Worm (Caenorhabditis elegans): ENCODE results near the gene srz-10.

The srz-10 gene

ce11 chrV:15350615-15351014 lies 41.7 kb upstream of the srz-10 start, which contains the start of gene clec-231:
clec-231 (minus strand) TSS chrV:15350715.
- TF ChIP-seq unc-62 (GFP tag; optimal IDR thresholded peaks at IDR 0.05) (no peak), mxl-1 (tag; optimal IDR thresholded peaks at IDR 0.05) (no peak), athp-1 (tag; optimal IDR thresholded peaks at IDR 0.05) (no peak), akir-1 (GFP tag; optimal IDR thresholded peaks at IDR 0.05) (no peak), nhr-27 (tag; optimal IDR thresholded peaks at IDR 0.05) (no peak), tbp1 (GFP tag; optimal IDR thresholded peaks at IDR 0.05) (no peak), sptf-2 (GFP tag; optimal IDR thresholded peaks at IDR 0.05) (no peak), T26A5.8 (tag; optimal IDR thresholded peaks at IDR 0.05) (no peak), F22D6.2 (tag; optimal IDR thresholded peaks at IDR 0.05) (no peak), F39B2.1 (GFP tag; IDR thresholded peaks at IDR 0.05) (no peak), die-1 (tag; optimal IDR thresholded peaks at IDR 0.05) (no peak), madf-10 (tag; optimal IDR thresholded peaks at IDR 0.05) (no peak), nhr-80 (tag; optimal IDR thresholded peaks at IDR 0.05) (no peak), hlh-26 (GFP tag; conservative IDR thresholded peaks at IDR 0.05) (no peak), ZK185.1 (tag; optimal IDR thresholded peaks at IDR 0.05; ENCODE audit: poor library complexity, severe bottlenecking) (no peak)

ce11 chrV:15349044-15349443 lies 40.1 kb upstream of the srz-10 start, which contains the start of gene clec-230:
clec-230 (minus strand) TSS chrV:15349144.
- no peak for TF ChIP-seq F33H1.4 (GFP tag; IDR thresholded peaks at IDR 0.05)

ce11 chrV:15347292-15347691 lies 38.4 kb upstream of the srz-10 start, which contains the start of gene C29F3.3:
C29F3.3 (minus strand) TSS chrV:15347392.
- TF ChIP-seq C06A6.2 (GFP tag; conservative IDR thresholded peaks at IDR 0.05) (no peak), sdz-38 (tag; optimal IDR thresholded peaks at IDR 0.05) (no peak), attf-3 (GFP tag; conservative IDR thresholded peaks at IDR 0.05) (no peak), snpc-1.1 (tag; optimal IDR thresholded peaks at IDR 0.05; ENCODE audit: insufficient read depth) (no peak), tbp1 (GFP tag; optimal IDR thresholded peaks at IDR 0.05) (no peak), madf-6 (GFP tag; IDR thresholded peaks at IDR 0.05) (no peak), unc-62 (GFP tag; optimal IDR thresholded peaks at IDR 0.05) (no peak), F10E7.11 (tag; optimal IDR thresholded peaks at IDR 0.05) (no peak), B0261.1 (tag; optimal IDR thresholded peaks at IDR 0.05) (no peak), ztf-25 (GFP tag; IDR thresholded peaks at IDR 0.05) (no peak), Y53G8AR.9 (GFP tag; conservative IDR thresholded peaks at IDR 0.05) (no peak), hmg-20 (GFP tag; IDR thresholded peaks at IDR 0.05) (no peak), ztf-26 (tag; optimal IDR thresholded peaks at IDR 0.05) (no peak), nhr-27 (tag; optimal IDR thresholded peaks at IDR 0.05) (no peak)

ce11 chrV:15344481-15344880 lies 35.6 kb upstream of the srz-10 start, which contains the start of gene wrt-8:
wrt-8 (minus strand) TSS chrV:15344581.
- TF ChIP-seq nhr-120 (GFP tag; IDR thresholded peaks at IDR 0.05) (0 out of 2 replicates have a peak, but pooled peaks have one; percentile 11), zfh-2 (GFP tag; conservative IDR thresholded peaks at IDR 0.05) (no peak), akir-1 (GFP tag; optimal IDR thresholded peaks at IDR 0.05) (no peak)

ce11 chrV:15341404-15341803 lies 32.5 kb upstream of the srz-10 start, which contains the start of gene clec-229:
clec-229 (minus strand) TSS chrV:15341504.
- no peak for TF ChIP-seq F37B4.10 (GFP tag; IDR thresholded peaks at IDR 0.05)
- no peak for TF ChIP-seq T26A5.8 (tag; optimal IDR thresholded peaks at IDR 0.05)
- no peak for TF ChIP-seq ztf-6 (GFP tag; IDR thresholded peaks at IDR 0.05)
- no peak for TF ChIP-seq madf-8 (GFP tag; conservative IDR thresholded peaks at IDR 0.05)
- TF ChIP-seq unc-62 (GFP tag; optimal IDR thresholded peaks at IDR 0.05): no peak
- no peak for TF ChIP-seq nhr-179 (tag; optimal IDR thresholded peaks at IDR 0.05)
- TF ChIP-seq snpc-3.4 (tag; optimal IDR thresholded peaks at IDR 0.05): no peak
- TF ChIP-seq bed-1 (GFP tag; IDR thresholded peaks at IDR 0.05): no peak
- TF ChIP-seq nfyb-1 (GFP tag; IDR thresholded peaks at IDR 0.05): no peak
- no peak for TF ChIP-seq ztf-28 (GFP tag; IDR thresholded peaks at IDR 0.05)
- TF ChIP-seq lag-1 (GFP tag; IDR thresholded peaks at IDR 0.05): no peak
- no peak for TF ChIP-seq akir-1 (GFP tag; optimal IDR thresholded peaks at IDR 0.05)
- TF ChIP-seq hlh-12 (tag; optimal IDR thresholded peaks at IDR 0.05): no peak
- TF ChIP-seq xnd-1 (tag; optimal IDR thresholded peaks at IDR 0.05): no peak
- TF ChIP-seq K11D2.4 (GFP tag; IDR thresholded peaks at IDR 0.05): no peak
